Worm (Caenorhabditis elegans): ENCODE data around the gene cpt-1.

DNA sequence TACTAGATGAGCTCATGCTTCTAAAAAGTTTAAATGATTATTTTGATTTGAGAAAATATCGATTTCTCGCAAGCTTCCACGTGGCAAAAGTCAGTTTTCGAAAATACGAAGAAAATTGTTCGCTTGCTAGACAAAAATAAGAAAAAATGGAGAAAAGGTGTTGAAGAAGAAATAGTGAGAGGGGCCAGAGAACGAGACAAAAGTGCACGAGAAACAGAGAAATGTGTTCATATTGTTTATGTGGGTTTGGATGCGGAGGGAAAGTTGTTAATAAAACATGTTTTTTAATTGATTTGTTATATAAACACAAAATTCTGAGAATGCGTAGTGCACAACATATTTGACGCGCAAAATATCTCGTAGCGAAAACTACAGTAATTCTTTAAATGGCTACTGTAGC, 10.9 kb downstream of the cpt-1 start, which contains the start of gene Y46G5A.15:
- TF ChIP-seq flt-1 (GFP tag; IDR thresholded peaks at IDR 0.05) (no peak), F13C5.2 (tag; optimal IDR thresholded peaks at IDR 0.05) (no peak), hmg-4 (GFP tag; optimal IDR thresholded peaks at IDR 0.05) (no peak), aly-1 (tag; optimal IDR thresholded peaks at IDR 0.05) (no peak), hmbx-1 (tag; optimal IDR thresholded peaks at IDR 0.05) (no peak), tra-4 (tag; optimal IDR thresholded peaks at IDR 0.05) (no peak), scrt-1 (GFP tag; IDR thresholded peaks at IDR 0.05) (no peak), hnd-1 (tag; optimal IDR thresholded peaks at IDR 0.05) (no peak)

All from whole organism, early embryonic.